Worm (Caenorhabditis elegans): Measurements from ENCODE around the gene ugt-54.

ugt-54 gene

ce11 chrIV:10786731-10787130 is 25.2 kb downstream of the ugt-54 start, which contains the start of gene srd-7:
TSS of gene srd-7 (minus strand) at chrIV:10786831.
- TF ChIP-seq nhr-10 (tag; optimal IDR thresholded peaks at IDR 0.05) (no peak), ama-1 (optimal IDR thresholded peaks at IDR 0.05) (no peak), mdl-1 (tag; optimal IDR thresholded peaks at IDR 0.05) (no peak), nhr-21 (tag; optimal IDR thresholded peaks at IDR 0.05) (no peak), sma-3 (GFP tag; optimal IDR thresholded peaks at IDR 0.05) (no peak), peb-1 (tag; optimal IDR thresholded peaks at IDR 0.05) (no peak), nhr-237 (tag; optimal IDR thresholded peaks at IDR 0.05) (no peak), unc-62 (GFP tag; optimal IDR thresholded peaks at IDR 0.05) (no peak), nhr-23 (tag; optimal IDR thresholded peaks at IDR 0.05) (no peak), lsy-2 (tag; optimal IDR thresholded peaks at IDR 0.05) (no peak), egl-27 (tag; optimal IDR thresholded peaks at IDR 0.05) (no peak), nhr-11 (tag; optimal IDR thresholded peaks at IDR 0.05) (no peak), nhr-6 (tag; optimal IDR thresholded peaks at IDR 0.05) (no peak), ZK546.5 (tag; optimal IDR thresholded peaks at IDR 0.05) (no peak), unc-39 (tag; optimal IDR thresholded peaks at IDR 0.05) (no peak), gmeb-1 (tag; optimal IDR thresholded peaks at IDR 0.05) (no peak), nhr-77 (tag; optimal IDR thresholded peaks at IDR 0.05) (no peak), lin-11 (tag; optimal IDR thresholded peaks at IDR 0.05) (no peak), alr-1 (tag; optimal IDR thresholded peaks at IDR 0.05) (no peak)

- TF ChIP-seq ZK546.5 (tag; optimal IDR thresholded peaks at IDR 0.05), result no peak
- TF ChIP-seq ztf-11 (tag; optimal IDR thresholded peaks at IDR 0.05), result no peak
- no peak for TF ChIP-seq skn-1 (tag; optimal IDR thresholded peaks at IDR 0.05)
- TF ChIP-seq ceh-82 (tag; optimal IDR thresholded peaks at IDR 0.05), result no peak
- no peak for TF ChIP-seq lin-13 (GFP tag; optimal IDR thresholded peaks at IDR 0.05)
- no peak for TF ChIP-seq alr-1 (tag; optimal IDR thresholded peaks at IDR 0.05)
- TF ChIP-seq nhr-25 (tag; optimal IDR thresholded peaks at IDR 0.05), result peak; percentile 31
- no peak for TF ChIP-seq crh-2 (tag; optimal IDR thresholded peaks at IDR 0.05)
These were observed 28.9 kb downstream of the ugt-54 start, which contains the start of gene pept-2 for ce11 chrIV:10790353-10790752. TSS of gene pept-2 (plus strand) at chrIV:10790653.

ce11 chrIV:10795678-10796077 is 34.2 kb downstream of the ugt-54 start:
- no peak for TF ChIP-seq C34F6.9 (tag; optimal IDR thresholded peaks at IDR 0.05)
- TF ChIP-seq ZK546.5 (tag; optimal IDR thresholded peaks at IDR 0.05), result no peak
- TF ChIP-seq crh-2 (tag; optimal IDR thresholded peaks at IDR 0.05), result peak; percentile 45
- no peak for TF ChIP-seq ama-1 (optimal IDR thresholded peaks at IDR 0.05)
- TF ChIP-seq nhr-77 (tag; optimal IDR thresholded peaks at IDR 0.05), result no peak
- no peak for TF ChIP-seq sem-4 (tag; optimal IDR thresholded peaks at IDR 0.05)
- TF ChIP-seq nhr-237 (tag; optimal IDR thresholded peaks at IDR 0.05), result no peak
- TF ChIP-seq snpc-4 (tag; optimal IDR thresholded peaks at IDR 0.05), result no peak
- TF ChIP-seq unc-39 (tag; optimal IDR thresholded peaks at IDR 0.05), result no peak
- no peak for TF ChIP-seq lsy-2 (tag; optimal IDR thresholded peaks at IDR 0.05)
- TF ChIP-seq nhr-129 (tag; optimal IDR thresholded peaks at IDR 0.05), result peak; percentile 8
- no peak for TF ChIP-seq nhr-10 (tag; optimal IDR thresholded peaks at IDR 0.05)
- TF ChIP-seq mbf-1 (tag; optimal IDR thresholded peaks at IDR 0.05), result no peak
- TF ChIP-seq peb-1 (tag; optimal IDR thresholded peaks at IDR 0.05), result no peak
- no peak for TF ChIP-seq F13H6.1 (tag; optimal IDR thresholded peaks at IDR 0.05)
- TF ChIP-seq mab-5 (tag; optimal IDR thresholded peaks at IDR 0.05), result no peak
- TF ChIP-seq unc-62 (GFP tag; optimal IDR thresholded peaks at IDR 0.05), result no peak
- no peak for TF ChIP-seq ceh-16 (tag; optimal IDR thresholded peaks at IDR 0.05)

ce11 chrIV:10796707-10797106 is 35.2 kb downstream of the ugt-54 start:
- peak; percentile 20 for TF ChIP-seq gmeb-1 (tag; optimal IDR thresholded peaks at IDR 0.05)
- no peak for TF ChIP-seq crh-2 (tag; optimal IDR thresholded peaks at IDR 0.05)
- no peak for TF ChIP-seq nhr-11 (tag; optimal IDR thresholded peaks at IDR 0.05)
- TF ChIP-seq nhr-12 (tag; optimal IDR thresholded peaks at IDR 0.05), result no peak
- no peak for TF ChIP-seq mbf-1 (tag; optimal IDR thresholded peaks at IDR 0.05)
- TF ChIP-seq sma-9 (GFP tag; optimal IDR thresholded peaks at IDR 0.05), result peak; percentile 12
- TF ChIP-seq sma-9 (tag; optimal IDR thresholded peaks at IDR 0.05), result no peak
- peak; percentile 34 for TF ChIP-seq fos-1 (tag; optimal IDR thresholded peaks at IDR 0.05)

- TF ChIP-seq nhr-77 (tag; optimal IDR thresholded peaks at IDR 0.05), result no peak
- TF ChIP-seq nhr-21 (tag; optimal IDR thresholded peaks at IDR 0.05), result no peak
- no peak for TF ChIP-seq aly-2 (tag; optimal IDR thresholded peaks at IDR 0.05)
- no peak for TF ChIP-seq ztf-11 (tag; optimal IDR thresholded peaks at IDR 0.05)
- TF ChIP-seq unc-39 (tag; optimal IDR thresholded peaks at IDR 0.05), result no peak
- TF ChIP-seq zag-1 (tag; optimal IDR thresholded peaks at IDR 0.05), result no peak
- TF ChIP-seq F13H6.1 (tag; optimal IDR thresholded peaks at IDR 0.05), result no peak
- TF ChIP-seq alr-1 (tag; optimal IDR thresholded peaks at IDR 0.05), result no peak
These were observed 37.1 kb downstream of the ugt-54 start for ce11 chrIV:10798604-10799003.
